Worm (Caenorhabditis elegans) whole organism, young adult: ENCODE results near the gene sek-3.

Experiments
- Y67H2A.10 ChIP-seq: fragments of 200-800 bp; sonication (Bioruptor generic); conservative IDR thresholded peaks from 2 replicates; pipeline ENCODE4 v1.3.6; 2022; ENCODE audit warnings: missing genetic modification reagents, missing genetic modification characterization, missing compliant biosample characterization
- Y95B8A.8 ChIP-seq: fragments of 200-800 bp; sonication (Bioruptor generic); IDR thresholded peaks from 2 replicates; pipeline ENCODE4 v1.3.6; 2022; ENCODE audit warnings: missing genetic modification reagents, missing genetic modification characterization, missing compliant biosample characterization
- bed-1 ChIP-seq: fragments of 200-800 bp; sonication (Bioruptor generic); IDR thresholded peaks from 2 replicates; pipeline ENCODE4 v1.3.6; 2022; ENCODE audit warnings: missing genetic modification reagents, missing genetic modification characterization, missing compliant biosample characterization
- die-1 ChIP-seq: sonication (generic microtip); optimal IDR thresholded peaks from 2 replicates; lab custom pipeline; 2016; ENCODE audit warnings: missing genotype, mild to moderate bottlenecking, missing genetic modification characterization, missing compliant biosample characterization
- egl-44 ChIP-seq: fragments of 200-800 bp; sonication (Bioruptor generic); IDR thresholded peaks from 2 replicates; pipeline ENCODE4 v1.3.6; 2022; ENCODE audit warnings: missing genetic modification reagents, missing genetic modification characterization, missing compliant biosample characterization
- hlh-12 ChIP-seq: sonication (generic microtip); optimal IDR thresholded peaks from 2 replicates; lab custom pipeline; 2016; ENCODE audit warnings: missing genetic modification characterization, missing compliant biosample characterization
- let-526 ChIP-seq: fragments of 200-800 bp; sonication (Bioruptor generic); IDR thresholded peaks from 2 replicates; pipeline ENCODE4 v1.3.6; 2022; ENCODE audit warnings: missing genetic modification reagents, missing genetic modification characterization, missing compliant biosample characterization
- lin-35 ChIP-seq, 3 experiments: fragments of 150-350 bp in 2 of 3; sonication (generic microtip) in 1 of 3; optimal IDR thresholded peaks; 2 replicates each; lab custom pipeline; 2014 to 2018; ENCODE audit warnings: missing biosample characterization in 3 of 3, missing genetic modification characterization in 3 of 3, missing genetic modification reagents in 3 of 3
- madf-10 ChIP-seq: sonication (generic microtip); optimal IDR thresholded peaks from 2 replicates; lab custom pipeline; 2016; ENCODE audit warnings: mild to moderate bottlenecking, missing genetic modification characterization, missing compliant biosample characterization
- mel-28 ChIP-seq: sonication (generic microtip); optimal IDR thresholded peaks from 2 replicates; lab custom pipeline; 2016; ENCODE audit warnings: borderline replicate concordance, mild to moderate bottlenecking, missing genetic modification characterization, missing compliant biosample characterization

- no peak for TF ChIP-seq mel-28
- TF ChIP-seq lin-35 (GFP tag; optimal IDR thresholded peaks at IDR 0.05; lab: Kevin White, UChicago) = no peak
- TF ChIP-seq Y95B8A.8 (GFP tag; lab: Robert Waterston, UW) = no peak
- TF ChIP-seq bed-1 = no peak
- TF ChIP-seq let-526 (GFP tag; lab: Robert Waterston, UW) = no peak
- TF ChIP-seq madf-10 (tag; lab: Kevin White, UChicago) = no peak
- no peak for TF ChIP-seq die-1
- TF ChIP-seq egl-44 (GFP tag; lab: Robert Waterston, UW) = no peak
- TF ChIP-seq hlh-12 (tag; lab: Kevin White, UChicago) = no peak
- TF ChIP-seq Y67H2A.10 (GFP tag; lab: Robert Waterston, UW) = no peak
Measured at ce11 chrX:5040038-5040437, 22.3 kb downstream of the sek-3 start.
